Worm (Caenorhabditis elegans) whole organism, L4 larva: Measurements from ENCODE around the gene spp-24.

Experiments
- F44E2.7 ChIP-seq: fragments of 200-800 bp; sonication (Bioruptor generic); IDR thresholded peaks from 2 replicates; pipeline ENCODE4 v2.1.2; 2022; ENCODE audit warnings: missing genetic modification characterization, missing compliant biosample characterization
- daf-12 ChIP-seq: fragments of 150-350 bp; optimal IDR thresholded peaks from 2 replicates; lab custom pipeline; 2014; ENCODE audit warnings: missing biosample characterization, missing genetic modification reagents, missing genetic modification characterization
- daf-8 ChIP-seq: fragments of 200-800 bp; sonication (Bioruptor generic); IDR thresholded peaks from 2 replicates; pipeline ENCODE4 v1.3.6; 2022; ENCODE audit warnings: missing genetic modification characterization, missing compliant biosample characterization
- fkh-10 ChIP-seq: fragments of 150-350 bp; optimal IDR thresholded peaks from 2 replicates; lab custom pipeline; 2014; ENCODE audit warnings: missing biosample characterization, missing genetic modification reagents, missing genetic modification characterization
- madf-5 ChIP-seq, 2 experiments: fragments of 200-800 bp; sonication (Bioruptor generic); IDR thresholded peaks; 2 replicates each; pipeline ENCODE4 v1.3.6; 2022; ENCODE audit warnings: missing compliant biosample characterization in 2 of 2, missing genetic modification characterization in 2 of 2

ce11 chrII:23739-24138 lies 15.6 kb downstream of the spp-24 start:
- TF ChIP-seq fkh-10 (GFP tag; lab: Kevin White, UChicago) (no peak), F44E2.7 (no peak), madf-5 (GFP tag; IDR thresholded peaks at IDR 0.05; lab: Robert Waterston, UW) (no peak), daf-12 (no peak), daf-8 (GFP tag; lab: Robert Waterston, UW) (no peak)
